Worm (Caenorhabditis elegans) whole organism, dauer: ENCODE data around the gene T11F9.22.

Source experiments
- unc-62 ChIP-seq: sonication (generic microtip); optimal IDR thresholded peaks from 2 replicates; lab custom pipeline; 2017; ENCODE audit warnings: missing biosample characterization, missing genetic modification reagents, missing genetic modification characterization

T11F9.22 gene

DNA sequence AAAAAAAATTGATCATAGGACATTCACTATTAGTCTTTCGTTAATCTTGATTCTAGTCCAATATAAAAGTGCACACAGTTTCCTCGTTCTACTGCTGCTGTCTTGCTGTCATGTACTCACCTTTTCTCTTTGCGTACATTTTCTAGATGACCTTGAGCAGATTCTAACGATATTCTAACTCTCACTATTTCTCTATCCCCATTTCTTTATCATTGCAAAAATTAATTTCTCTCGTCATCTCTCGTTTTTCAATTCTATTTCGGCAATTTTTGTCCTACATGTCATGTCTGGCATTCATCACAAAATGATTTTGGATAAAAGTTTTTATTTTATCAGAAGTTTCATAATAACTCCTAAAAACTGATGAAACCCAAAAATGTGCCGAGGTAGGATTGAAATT is 29.3 kb downstream of the T11F9.22 start, which contains the start of gene ttll-5:
Gene ttll-5 (plus strand): TSS at position 288 of the 400 bp plus-strand sequence.
- TF ChIP-seq unc-62 = no peak

DNA sequence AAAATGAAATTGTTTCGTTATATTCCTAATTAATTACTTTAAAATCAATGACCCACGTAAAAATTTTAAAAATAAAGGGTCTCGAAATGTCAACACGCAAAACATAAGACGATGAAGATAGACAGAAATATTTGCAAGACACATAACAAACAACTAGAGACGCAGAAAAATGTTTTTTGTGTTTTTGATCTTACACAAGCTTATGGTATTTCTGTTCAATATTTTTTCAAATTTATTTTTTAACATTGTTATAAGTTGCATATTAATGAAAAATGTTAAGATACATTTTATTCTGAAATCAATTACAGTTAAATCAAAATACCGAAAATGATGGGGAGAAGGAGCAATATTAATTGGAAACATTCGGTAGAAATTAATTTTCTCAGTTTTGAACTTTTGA is 33.9 kb downstream of the T11F9.22 start, which contains the start of gene C55A6.3:
Gene C55A6.3 (minus strand): TSS at position 101 of the 400 bp plus-strand sequence.
- no peak for TF ChIP-seq unc-62

DNA sequence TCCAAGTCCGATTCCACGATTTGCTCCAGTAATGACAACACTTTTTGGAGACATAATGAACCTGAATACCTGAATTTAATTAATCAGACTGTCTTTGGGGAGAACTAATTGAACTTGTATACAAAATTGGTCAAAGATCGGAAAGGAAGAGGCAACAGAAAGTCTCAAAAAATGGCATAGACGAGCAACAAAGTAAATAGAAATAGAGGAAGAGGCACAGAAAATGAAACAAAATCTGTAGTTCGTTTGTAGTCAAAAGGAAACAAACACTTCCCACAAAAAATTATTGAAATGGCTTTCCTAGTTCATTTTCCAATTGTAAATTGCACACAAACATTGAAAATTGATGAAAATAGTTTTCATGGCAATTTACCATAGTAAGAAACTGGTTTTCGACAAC is 35.2 kb downstream of the T11F9.22 start, which contains the start of gene C55A6.6:
Gene C55A6.6 (minus strand): TSS at position 61 of the 400 bp plus-strand sequence.
- TF ChIP-seq unc-62 = no peak

DNA sequence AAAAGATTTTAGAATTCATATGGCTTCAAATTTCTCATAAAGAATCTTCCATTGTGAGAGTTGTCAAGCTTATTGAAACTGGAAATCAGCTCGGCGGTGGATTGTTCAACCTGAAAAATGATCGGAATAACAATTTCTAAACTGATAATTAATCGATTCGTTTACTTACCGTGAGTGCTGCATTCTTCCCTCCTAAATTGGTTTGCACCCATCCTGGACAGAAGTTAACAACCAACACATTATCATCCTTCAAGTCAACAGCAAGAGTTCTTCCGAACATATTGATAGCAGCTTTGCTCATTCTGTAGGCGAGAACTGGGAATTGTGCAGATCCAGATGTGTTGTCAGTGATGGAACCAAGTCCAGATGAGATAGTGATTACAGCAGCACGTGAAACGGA is 35.6 kb downstream of the T11F9.22 start:
- no peak for TF ChIP-seq unc-62

DNA sequence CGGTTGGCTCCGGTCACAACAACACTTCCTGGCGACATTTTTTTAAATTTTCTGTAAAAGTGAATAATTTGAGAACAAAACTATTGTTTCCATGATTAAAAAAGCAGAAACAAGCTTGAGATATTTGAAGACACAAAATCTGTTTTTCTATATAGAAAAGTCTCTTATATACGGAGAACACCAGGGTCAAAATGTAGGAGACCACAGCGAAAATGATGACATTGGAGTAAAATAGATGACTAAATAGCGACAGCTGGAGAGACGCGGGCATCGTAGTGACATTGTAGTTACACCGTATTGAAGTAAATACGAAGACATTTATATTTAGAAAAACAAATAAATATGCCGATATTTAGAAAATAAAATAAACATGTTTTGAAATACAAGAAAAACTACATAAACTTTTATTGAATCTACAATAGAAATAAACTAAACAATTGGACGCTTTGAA is 36.7 kb downstream of the T11F9.22 start, which contains the start of gene sdz-8:
Gene sdz-8 (minus strand): TSS at position 51 of the 451 bp plus-strand sequence.
- no peak for TF ChIP-seq unc-62

DNA sequence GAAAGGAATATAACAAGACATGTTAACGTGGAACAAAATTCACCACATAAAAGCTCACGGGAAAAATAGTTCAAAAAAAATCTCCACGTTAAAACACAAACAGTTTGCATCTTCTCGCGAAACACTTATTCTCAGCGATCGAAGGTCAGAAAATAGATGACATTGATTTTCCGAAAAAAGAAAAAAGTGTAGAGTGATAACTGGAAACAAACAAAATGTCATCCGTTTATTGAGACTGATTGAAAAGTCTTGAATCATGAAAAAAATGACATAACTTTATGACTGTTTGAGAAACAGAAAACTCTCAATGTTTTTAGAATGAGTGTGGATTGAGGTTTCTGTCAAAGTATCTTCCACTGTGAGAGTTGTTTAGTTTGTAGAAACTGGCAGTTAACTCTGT is 38.3 kb downstream of the T11F9.22 start, which contains the start of gene C55A6.4:
Gene C55A6.4 (minus strand): TSS at position 101 of the 400 bp plus-strand sequence.
- TF ChIP-seq unc-62 = no peak

DNA sequence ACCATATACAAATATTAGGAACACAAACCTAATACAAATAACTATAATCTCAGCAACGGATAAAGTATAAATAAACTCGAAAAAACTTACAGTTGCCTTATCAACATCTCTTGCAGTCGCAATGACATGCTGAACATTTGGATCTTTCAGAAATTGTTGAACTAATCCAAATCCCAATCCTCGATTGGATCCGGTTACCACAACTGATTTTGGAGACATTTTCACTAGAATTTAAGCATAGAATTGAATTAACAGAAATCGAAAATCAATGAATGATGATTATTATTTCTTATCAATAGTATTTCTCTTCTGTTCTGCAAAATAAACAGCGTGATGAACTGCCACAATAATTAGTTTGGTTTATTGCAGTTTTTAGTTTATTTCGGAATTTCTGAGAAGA is 40.7 kb downstream of the T11F9.22 start, which contains the start of the genes C55A6.11 and C55A6.7:
Gene C55A6.11 (plus strand): TSS at position 301 of the 400 bp plus-strand sequence.
Gene C55A6.7 (minus strand): TSS at position 316 of the 400 bp plus-strand sequence.
- TF ChIP-seq unc-62 = no peak

DNA sequence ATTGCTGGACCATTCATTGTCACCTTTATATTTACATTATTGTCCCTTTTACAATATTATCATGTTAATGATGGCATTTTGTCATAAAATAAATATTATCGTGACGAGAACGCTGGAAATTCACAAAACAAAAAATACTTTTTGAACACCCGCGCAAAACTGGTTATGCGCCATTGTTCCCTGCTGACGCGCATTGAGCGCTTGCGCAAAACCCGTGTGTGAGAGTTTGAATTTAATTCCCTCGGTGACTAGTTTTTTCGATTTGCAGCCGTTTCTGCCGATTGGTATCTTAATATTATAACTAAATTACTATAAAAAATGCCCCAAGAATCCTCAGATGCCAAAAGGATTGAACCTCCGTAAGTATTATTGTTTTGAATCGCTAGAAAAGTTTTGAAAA is 41.9 kb downstream of the T11F9.22 start, which contains the start of gene pafo-1:
Gene pafo-1 (plus strand): TSS at position 256 of the 400 bp plus-strand sequence.
- no peak for TF ChIP-seq unc-62

DNA sequence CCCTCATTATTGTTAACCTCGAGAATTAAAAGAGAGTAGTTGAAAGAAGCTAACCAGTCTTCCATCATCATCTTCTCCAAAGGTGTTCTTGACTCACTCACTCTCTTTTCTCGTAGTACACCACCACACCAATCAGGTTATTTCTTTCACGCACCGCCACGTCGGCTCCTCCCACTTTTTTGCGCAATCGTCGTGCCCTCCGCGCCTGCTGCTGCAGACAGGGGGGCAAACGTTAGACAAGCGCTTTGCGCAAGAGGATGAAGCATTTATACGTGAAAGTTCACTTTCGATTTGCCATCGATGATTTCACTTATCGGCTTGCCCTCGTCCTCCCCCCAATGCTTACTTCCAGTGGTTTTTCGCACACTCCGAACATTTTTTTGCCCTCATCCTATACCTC is 45.8 kb downstream of the T11F9.22 start:
- TF ChIP-seq unc-62 = no peak

DNA sequence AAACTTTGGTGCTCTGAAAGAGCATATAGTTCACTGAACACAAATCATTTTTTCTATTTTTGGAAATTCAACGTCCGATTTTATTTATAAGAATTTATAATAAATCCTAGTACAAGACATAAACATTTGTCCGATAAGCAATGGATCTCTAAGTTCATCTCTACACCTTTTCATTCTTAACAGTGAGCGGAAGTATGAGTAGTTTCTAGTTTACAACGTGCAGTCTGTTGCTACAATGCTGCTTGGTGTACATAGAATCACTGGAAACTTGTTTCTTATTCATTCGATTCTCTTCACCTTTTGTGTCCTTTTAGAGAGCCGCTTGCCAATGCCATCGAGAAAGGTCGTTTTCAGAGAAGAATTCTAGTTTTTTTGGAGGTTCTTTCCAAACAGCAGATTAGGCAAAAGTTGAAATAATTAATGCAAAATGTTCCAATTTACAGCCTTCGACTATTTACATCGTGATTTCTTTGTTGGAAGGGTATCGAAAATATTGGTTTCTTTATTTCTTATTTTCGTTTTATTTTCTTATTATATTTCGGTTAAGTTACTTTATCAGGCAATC is 47.5 kb downstream of the T11F9.22 start:
- TF ChIP-seq unc-62 = no peak

DNA sequence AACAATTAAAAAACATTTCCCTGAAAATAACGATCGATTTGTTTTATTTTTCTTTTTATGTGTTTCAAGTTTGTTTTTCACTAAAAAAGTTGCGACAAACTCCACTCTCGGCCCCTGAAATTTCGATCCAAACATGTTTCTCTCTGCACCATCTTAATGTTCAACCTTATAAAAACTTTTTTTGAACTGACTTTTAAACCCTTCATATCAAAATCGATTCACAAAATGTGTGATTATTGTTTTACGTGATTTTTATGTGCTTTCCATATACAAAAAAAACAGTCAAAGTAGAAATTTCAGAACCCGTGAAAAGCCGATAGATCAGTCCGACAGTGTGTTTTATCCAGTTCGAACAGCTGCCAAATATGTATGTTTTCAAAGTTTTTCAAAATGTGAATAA is 48.0 kb downstream of the T11F9.22 start, which contains the start of gene ccch-1:
Gene ccch-1 (plus strand): TSS at position 301 of the 400 bp plus-strand sequence.
- TF ChIP-seq unc-62 = no peak

DNA sequence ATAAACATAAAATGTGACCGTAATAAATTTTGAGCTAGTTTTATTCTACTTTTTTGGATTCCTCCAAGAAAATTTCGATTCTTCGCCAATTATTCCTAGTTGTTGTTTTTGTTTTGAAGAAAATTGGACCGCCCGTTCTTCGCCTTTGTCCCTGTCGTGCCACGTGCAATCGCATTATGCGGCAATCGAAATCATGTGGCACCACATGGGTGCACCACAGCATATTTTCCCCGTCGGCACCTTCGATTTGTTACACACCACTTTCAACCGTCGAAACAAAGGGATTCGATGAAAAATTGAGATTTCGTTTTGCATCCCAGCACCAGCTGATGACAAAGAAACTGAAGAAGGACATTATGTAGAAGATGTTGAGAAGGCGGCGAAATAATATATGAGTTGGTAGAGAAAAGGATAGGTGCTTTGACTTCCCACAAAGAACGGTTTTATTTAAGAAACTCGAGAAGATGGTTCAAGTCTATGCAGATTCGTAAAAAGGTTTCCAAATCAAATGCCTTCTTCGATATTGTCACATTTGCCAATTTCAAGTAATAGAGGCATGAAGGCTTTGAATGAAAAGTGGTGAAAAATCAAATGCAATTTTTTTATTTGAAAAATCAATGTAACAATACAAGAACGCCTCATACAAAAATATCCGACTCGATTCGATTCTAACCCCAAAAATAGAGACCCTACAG is 49.3 kb downstream of the T11F9.22 start:
- no peak for TF ChIP-seq unc-62

DNA sequence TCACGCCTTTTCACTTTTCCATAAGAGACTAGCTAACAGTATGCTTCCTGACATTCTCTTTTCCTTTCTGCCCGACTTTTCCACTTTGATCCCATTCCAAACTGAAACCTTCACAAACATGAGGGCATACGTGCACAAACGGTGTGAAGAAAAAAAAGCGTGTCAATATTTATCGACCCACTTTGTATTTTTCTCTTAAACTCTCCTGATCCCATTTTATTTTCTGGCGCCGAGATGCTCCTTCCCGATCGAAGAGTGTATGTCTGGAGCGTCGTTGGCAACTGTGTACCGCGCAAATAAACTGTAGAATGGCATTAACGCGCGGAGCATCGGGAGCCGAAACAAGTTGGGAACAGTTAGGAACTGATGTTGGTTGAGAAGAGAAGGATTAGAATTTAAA is 50.0 kb downstream of the T11F9.22 start:
- TF ChIP-seq unc-62 = no peak
